Fruit fly (Drosophila melanogaster) whole organism, prepupa: ENCODE data around the gene CG15742.

Source experiments
- CG31627 ChIP-seq: fragments of 200-800 bp; sonication (Bioruptor generic); optimal IDR thresholded peaks from 3 replicates; lab custom pipeline; 2016; ENCODE audit warnings: missing biosample characterization, missing genetic modification characterization
- CG6808 ChIP-seq: fragments of 200-800 bp; sonication (Bioruptor generic); optimal IDR thresholded peaks from 3 replicates; lab custom pipeline; 2017; ENCODE audit warnings: missing biosample characterization, missing genetic modification characterization, mild to moderate bottlenecking, moderate library complexity, missing genetic modification reagents
- OdsH ChIP-seq: fragments of 200-800 bp; sonication (Bioruptor generic); optimal IDR thresholded peaks from 3 replicates; lab custom pipeline; 2016; ENCODE audit warnings: missing biosample characterization, missing genetic modification characterization

dm6 chrX:13287854-13288376, 29.6 kb upstream of the CG15742 start, which contains the start of gene Remo:
- TF ChIP-seq OdsH (GFP tag; lab: Kevin White, UChicago): no peak
- TF ChIP-seq CG6808 (GFP tag; lab: Kevin White, UChicago): no peak
- TF ChIP-seq CG31627 (GFP tag; lab: Kevin White, UChicago): no peak
